Worm (Caenorhabditis elegans): ENCODE data around the gene F23F1.6.

The F23F1.6 gene

ce11 chrII:75831-76230, 38.7 kb upstream of the F23F1.6 start:
- TF ChIP-seq nhr-28 (tag; optimal IDR thresholded peaks at IDR 0.05) (no peak), F16B12.6 (tag; optimal IDR thresholded peaks at IDR 0.05) (no peak), sup-37 (GFP tag; optimal IDR thresholded peaks at IDR 0.05) (no peak), pax-3 (tag; optimal IDR thresholded peaks at IDR 0.05) (no peak), aha-1 (tag; optimal IDR thresholded peaks at IDR 0.05) (no peak), nhr-90 (tag; optimal IDR thresholded peaks at IDR 0.05; ENCODE audit: poor library complexity) (no peak), nhr-237 (tag; optimal IDR thresholded peaks at IDR 0.05) (no peak), nhr-11 (tag; optimal IDR thresholded peaks at IDR 0.05) (no peak), lsy-2 (tag; optimal IDR thresholded peaks at IDR 0.05) (no peak), dsc-1 (tag; optimal IDR thresholded peaks at IDR 0.05) (no peak), hlh-4 (tag; optimal IDR thresholded peaks at IDR 0.05) (no peak), hpl-2 (GFP tag; optimal IDR thresholded peaks at IDR 0.05) (no peak)

ce11 chrII:73892-74291, 36.8 kb upstream of the F23F1.6 start:
- peak; percentile 33 for TF ChIP-seq lin-14 (GFP tag; optimal IDR thresholded peaks at IDR 0.05)
- TF ChIP-seq ceh-8 (GFP tag; optimal IDR thresholded peaks at IDR 0.05): peak; percentile 50
- no peak for TF ChIP-seq egl-13 (tag; optimal IDR thresholded peaks at IDR 0.05)

ce11 chrII:73329-73728, 36.2 kb upstream of the F23F1.6 start:
- TF ChIP-seq fkh-10 (GFP tag; optimal IDR thresholded peaks at IDR 0.05) (peak; percentile 83), lin-14 (GFP tag; optimal IDR thresholded peaks at IDR 0.05) (peak; percentile 61), lsy-2 (tag; optimal IDR thresholded peaks at IDR 0.05) (no peak), xbp-1 (tag; optimal IDR thresholded peaks at IDR 0.05) (peak; percentile 19), ces-1 (GFP tag; optimal IDR thresholded peaks at IDR 0.05) (peak; percentile 59)

ce11 chrII:69354-69753, 32.2 kb upstream of the F23F1.6 start, which contains the start of gene egl-26:
egl-26 (plus strand) TSS chrII:69654.
- TF ChIP-seq nhr-84 (tag; optimal IDR thresholded peaks at IDR 0.05) (no peak), lin-14 (GFP tag; optimal IDR thresholded peaks at IDR 0.05) (no peak), mep-1 (tag; optimal IDR thresholded peaks at IDR 0.05) (no peak), pax-3 (tag; optimal IDR thresholded peaks at IDR 0.05) (no peak), irx-1 (tag; optimal IDR thresholded peaks at IDR 0.05) (no peak), swsn-7 (tag; optimal IDR thresholded peaks at IDR 0.05) (no peak), hlh-17 (GFP tag; optimal IDR thresholded peaks at IDR 0.05; ENCODE audit: borderline replicate concordance) (no peak), hpl-2 (GFP tag; optimal IDR thresholded peaks at IDR 0.05) (no peak)

ce11 chrII:68757-69156, 31.6 kb upstream of the F23F1.6 start:
- TF ChIP-seq isw-1 (GFP tag; IDR thresholded peaks at IDR 0.05) (no peak), blmp-1 (tag; optimal IDR thresholded peaks at IDR 0.05) (peak; percentile 72)

- TF ChIP-seq nhr-20 (tag; optimal IDR thresholded peaks at IDR 0.05): no peak
- no peak for TF ChIP-seq ceh-82 (tag; optimal IDR thresholded peaks at IDR 0.05)
- no peak for TF ChIP-seq ama-1 (optimal IDR thresholded peaks at IDR 0.05)
- TF ChIP-seq dsc-1 (tag; optimal IDR thresholded peaks at IDR 0.05): no peak
- no peak for TF ChIP-seq ztf-4 (tag; optimal IDR thresholded peaks at IDR 0.05)
- no peak for TF ChIP-seq zip-4 (GFP tag; optimal IDR thresholded peaks at IDR 0.05)
- no peak for TF ChIP-seq lin-39 (tag; optimal IDR thresholded peaks at IDR 0.05)
- no peak for TF ChIP-seq skn-1 (tag; optimal IDR thresholded peaks at IDR 0.05)
- TF ChIP-seq rnt-1 (tag; optimal IDR thresholded peaks at IDR 0.05): no peak
- TF ChIP-seq swsn-7 (tag; optimal IDR thresholded peaks at IDR 0.05): no peak
- TF ChIP-seq F16B12.6 (tag; optimal IDR thresholded peaks at IDR 0.05): no peak
- TF ChIP-seq nhr-90 (tag; optimal IDR thresholded peaks at IDR 0.05; ENCODE audit: poor library complexity): no peak
- no peak for TF ChIP-seq nhr-85 (tag)
- TF ChIP-seq ceh-90 (tag; optimal IDR thresholded peaks at IDR 0.05): no peak
- TF ChIP-seq pag-3 (tag; optimal IDR thresholded peaks at IDR 0.05; ENCODE audit: borderline replicate concordance, insufficient read depth): no peak
Observed at ce11 chrII:67663-68062, 30.6 kb upstream of the F23F1.6 start.
